Worm (Caenorhabditis elegans): ENCODE results near the gene srh-125.

srh-125 gene

DNA sequence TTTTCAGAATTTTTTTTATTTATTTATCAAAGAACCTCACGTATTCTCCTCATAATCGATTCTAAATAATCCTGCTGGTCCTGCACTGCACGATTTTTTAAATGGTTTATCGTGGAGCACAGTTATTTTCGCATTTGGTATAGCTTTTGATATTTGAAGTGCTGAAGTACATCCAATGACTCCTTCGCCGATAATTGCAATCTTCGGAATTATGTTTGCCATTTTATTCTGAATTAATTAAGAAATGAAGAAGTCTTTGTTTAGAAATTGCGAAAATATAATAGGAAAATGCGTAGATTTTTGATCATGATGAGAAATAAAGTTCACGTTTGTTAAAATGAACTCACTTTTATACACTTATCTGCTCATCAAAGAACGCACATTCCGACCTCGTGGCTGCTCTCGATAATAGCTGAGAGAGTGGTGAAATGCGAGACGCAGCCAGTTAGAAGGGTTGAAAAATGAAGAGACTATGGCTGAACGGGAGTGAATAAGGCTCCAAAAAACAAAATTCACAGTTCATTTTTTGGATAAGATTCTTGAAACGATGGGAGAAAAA, 41.8 kb downstream of the srh-125 start:
- TF ChIP-seq mep-1 (tag; optimal IDR thresholded peaks at IDR 0.05) (peak; percentile 35), nhr-28 (tag; optimal IDR thresholded peaks at IDR 0.05) (peak; percentile 44), ctbp-1 (GFP tag; IDR thresholded peaks at IDR 0.05) (no peak), mxl-3 (GFP tag; optimal IDR thresholded peaks at IDR 0.05) (peak; percentile 63), hlh-30 (tag; optimal IDR thresholded peaks at IDR 0.05; ENCODE audit: insufficient read depth) (peak; percentile 87), hmg-1.1 (GFP tag; IDR thresholded peaks at IDR 0.05) (no peak; the same call in 1 of the 2 replicates), dve-1 (tag; optimal IDR thresholded peaks at IDR 0.05; ENCODE audit: insufficient read depth) (peak; percentile 64), mes-2 (tag; optimal IDR thresholded peaks at IDR 0.05; ENCODE audit: poor library complexity, severe bottlenecking) (peak; percentile 38), jun-1 (tag; optimal IDR thresholded peaks at IDR 0.05) (no peak), daf-8 (GFP tag; IDR thresholded peaks at IDR 0.05) (no peak), dmd-6 (GFP tag; IDR thresholded peaks at IDR 0.05) (peak; percentile 78), zfp-3 (GFP tag; conservative IDR thresholded peaks at IDR 0.05) (0 out of 2 replicates have a peak, but pooled peaks have one; percentile 28), unc-62 (GFP tag; optimal IDR thresholded peaks at IDR 0.05 in 1 of 2) (peak in 1 of 2 experiments; percentile 78), unc-62 (tag; optimal IDR thresholded peaks at IDR 0.05) (no peak), ceh-20 (GFP tag; IDR thresholded peaks at IDR 0.05) (peak; percentile 50; the same call in 1 of the 2 replicates), mxl-2 (GFP tag; conservative IDR thresholded peaks at IDR 0.05) (peak; percentile 39; the same call in 1 of the 2 replicates), nhr-48 (tag; optimal IDR thresholded peaks at IDR 0.05) (peak; percentile 56), duxl-1 (tag; optimal IDR thresholded peaks at IDR 0.05; ENCODE audit: poor library complexity) (peak; percentile 23), nhr-77 (tag; optimal IDR thresholded peaks at IDR 0.05) (peak; percentile 52), mdl-1 (tag; optimal IDR thresholded peaks at IDR 0.05) (peak in 1 of 2 experiments; percentile 89), F44E2.7 (GFP tag; IDR thresholded peaks at IDR 0.05) (no peak), hlh-11 (tag; optimal IDR thresholded peaks at IDR 0.05) (peak; percentile 79), dpl-1 (GFP tag; optimal IDR thresholded peaks at IDR 0.05) (peak; percentile 24), snpc-4 (tag; optimal IDR thresholded peaks at IDR 0.05) (no peak), mdt-29 (GFP tag; IDR thresholded peaks at IDR 0.05) (no peak), ama-1 (optimal IDR thresholded peaks at IDR 0.05) (peak; percentile 78), unc-39 (tag; optimal IDR thresholded peaks at IDR 0.05) (no peak), snpc-1.2 (GFP tag; IDR thresholded peaks at IDR 0.05) (no peak), T26A8.4 (GFP tag; IDR thresholded peaks at IDR 0.05) (peak; percentile 11; the same call in 1 of the 2 replicates), rbr-2 (tag; optimal IDR thresholded peaks at IDR 0.05) (no peak), hif-1 (tag; optimal IDR thresholded peaks at IDR 0.05) (peak in 1 of 2 experiments; percentile 10), daf-16 (GFP tag; optimal IDR thresholded peaks at IDR 0.05) (no peak), daf-16 (tag; optimal IDR thresholded peaks at IDR 0.05) (peak; percentile 62), nhr-76 (tag; optimal IDR thresholded peaks at IDR 0.05) (no peak), saeg-2 (GFP tag; IDR thresholded peaks at IDR 0.05) (no peak), F37D6.2 (tag; optimal IDR thresholded peaks at IDR 0.05) (no peak), nhr-11 (tag; optimal IDR thresholded peaks at IDR 0.05) (peak; percentile 32), nhr-6 (tag; optimal IDR thresholded peaks at IDR 0.05) (peak; percentile 28), nhr-111 (GFP tag; optimal IDR thresholded peaks at IDR 0.05) (no peak), ZK337.2 (GFP tag; IDR thresholded peaks at IDR 0.05) (no peak), daf-19 (GFP tag; conservative IDR thresholded peaks at IDR 0.05) (no peak), nhr-10 (tag; optimal IDR thresholded peaks at IDR 0.05) (no peak), lsy-2 (tag; optimal IDR thresholded peaks at IDR 0.05) (peak in 1 of 2 experiments; percentile 68), ceh-32 (tag; optimal IDR thresholded peaks at IDR 0.05; ENCODE audit: poor library complexity) (no peak), pha-4 (GFP tag; IDR thresholded peaks at IDR 0.05) (no peak), pha-4 (tag; optimal IDR thresholded peaks at IDR 0.05) (peak; percentile 2)
